Fruit fly (Drosophila melanogaster): ENCODE data around the gene RpS13.

Gene RpS13

DNA sequence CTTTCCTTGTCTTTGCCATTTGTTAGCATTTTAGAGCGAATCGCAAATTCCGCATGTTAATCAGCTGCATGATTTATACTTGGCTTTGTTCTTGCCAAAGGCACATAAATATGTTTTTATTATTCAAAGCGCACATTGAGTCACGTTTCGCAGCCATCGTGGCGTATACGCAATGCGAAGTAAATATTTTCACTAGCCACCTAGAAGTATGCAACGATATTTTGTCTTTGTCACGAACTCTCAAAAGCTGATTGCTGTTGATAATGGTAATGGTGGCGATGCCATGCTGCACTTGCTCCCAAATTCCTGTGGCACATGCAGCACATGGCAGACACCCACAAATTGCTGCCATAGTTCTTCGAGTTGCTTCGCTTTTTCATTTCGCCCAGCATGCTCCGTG, 29.8 kb downstream of the RpS13 start (continued):
- TF ChIP-seq CG6175 (GFP tag; IDR thresholded peaks at IDR 0.05) (peak; percentile 85; the same call in 2 of the 3 replicates), CG12744 (GFP tag; optimal IDR thresholded peaks at IDR 0.05) (peak; percentile 31), CG17385 (GFP tag; optimal IDR thresholded peaks at IDR 0.05) (no peak), Pdp1 (GFP tag; optimal IDR thresholded peaks at IDR 0.05) (no peak), CG6765 (GFP tag; optimal IDR thresholded peaks at IDR 0.05) (no peak), aop (GFP tag; IDR thresholded peaks at IDR 0.05) (no peak), dysf (GFP tag; IDR thresholded peaks at IDR 0.05) (no peak), CG9817 (tag; optimal IDR thresholded peaks at IDR 0.05) (no peak), rib (GFP tag; IDR thresholded peaks at IDR 0.05) (no peak), CG10366 (GFP tag; IDR thresholded peaks at IDR 0.05) (peak; percentile 20; the same call in 1 of the 2 replicates), CG31441 (GFP tag; IDR thresholded peaks at IDR 0.05) (no peak), bbx (GFP tag; IDR thresholded peaks at IDR 0.05; ENCODE audit: partially characterized antibody) (no peak), CG10979 (tag; optimal IDR thresholded peaks at IDR 0.05) (peak; percentile 49), CG3995 (GFP tag; optimal IDR thresholded peaks at IDR 0.05) (peak; percentile 44), cwo (GFP tag; optimal IDR thresholded peaks at IDR 0.05) (peak; percentile 10), Atf6 (GFP tag; IDR thresholded peaks at IDR 0.05) (0 out of 2 replicates have a peak, but pooled peaks have one; percentile 8), Trl (optimal IDR thresholded peaks at IDR 0.05) (no peak), Trl (GFP tag; optimal IDR thresholded peaks at IDR 0.05) (no peak), eyg (GFP tag; optimal IDR thresholded peaks at IDR 0.05) (no peak), lmd (GFP tag; IDR thresholded peaks at IDR 0.05) (no peak), Mrtf (GFP tag; IDR thresholded peaks at IDR 0.05) (0 out of 3 replicates have a peak, but pooled peaks have one; percentile 19), CG1233 (GFP tag; optimal IDR thresholded peaks at IDR 0.05) (no peak), HLH4C (GFP tag; IDR thresholded peaks at IDR 0.05; ENCODE audit: partially characterized antibody) (no peak), Dref (GFP tag; IDR thresholded peaks at IDR 0.05) (no peak), ken (GFP tag; IDR thresholded peaks at IDR 0.05) (peak; percentile 39; the same call in 1 of the 3 replicates), repo (GFP tag; optimal IDR thresholded peaks at IDR 0.05) (peak; percentile 8), D (optimal IDR thresholded peaks at IDR 0.05) (no peak), D (GFP tag; optimal IDR thresholded peaks at IDR 0.05) (no peak), C15 (GFP tag; IDR thresholded peaks at IDR 0.05) (no peak), Optix (GFP tag; IDR thresholded peaks at IDR 0.05) (0 out of 3 replicates have a peak, but pooled peaks have one; percentile 24), CG7372 (GFP tag; IDR thresholded peaks at IDR 0.05) (peak; percentile 99), zfh1 (GFP tag; IDR thresholded peaks at IDR 0.05) (peak; percentile 63; the same call in 2 of the 3 replicates), sens (GFP tag) (peak; percentile 81), NK7.1 (GFP tag; optimal IDR thresholded peaks at IDR 0.05) (no peak), B-H1 (GFP tag; IDR thresholded peaks at IDR 0.05) (no peak), Elba2 (GFP tag; optimal IDR thresholded peaks at IDR 0.05) (no peak), danr (GFP tag; IDR thresholded peaks at IDR 0.05) (no peak), stc (GFP tag; IDR thresholded peaks at IDR 0.05) (0 out of 2 replicates have a peak, but pooled peaks have one; percentile 15), CG5245 (GFP tag; optimal IDR thresholded peaks at IDR 0.05) (no peak), CoRest (tag; optimal IDR thresholded peaks at IDR 0.05) (peak; percentile 11), CG7839 (tag; optimal IDR thresholded peaks at IDR 0.05) (no peak), CG32532 (GFP tag; IDR thresholded peaks at IDR 0.05) (0 out of 2 replicates have a peak, but pooled peaks have one; percentile 32), sc (optimal IDR thresholded peaks at IDR 0.05) (no peak), sc (GFP tag; optimal IDR thresholded peaks at IDR 0.05) (no peak), sob (GFP tag; IDR thresholded peaks at IDR 0.05) (0 out of 2 replicates have a peak, but pooled peaks have one; percentile 28), MBD-R2 (GFP tag; IDR thresholded peaks at IDR 0.05) (0 out of 2 replicates have a peak, but pooled peaks have one; percentile 34), CG18011 (GFP tag; optimal IDR thresholded peaks at IDR 0.05) (peak; percentile 96), Ada2b (GFP tag; IDR thresholded peaks at IDR 0.05) (no peak), luna (GFP tag; optimal IDR thresholded peaks at IDR 0.05) (no peak), otp (GFP tag; IDR thresholded peaks at IDR 0.05) (no peak), crp (GFP tag; optimal IDR thresholded peaks at IDR 0.05) (no peak), CG13287 (GFP tag; IDR thresholded peaks at IDR 0.05; ENCODE audit: partially characterized antibody) (peak; percentile 30; the same call in 1 of the 2 replicates)

Data from whole organism, embryonic.